Worm (Caenorhabditis elegans): ENCODE data around the gene unc-3.

DNA sequence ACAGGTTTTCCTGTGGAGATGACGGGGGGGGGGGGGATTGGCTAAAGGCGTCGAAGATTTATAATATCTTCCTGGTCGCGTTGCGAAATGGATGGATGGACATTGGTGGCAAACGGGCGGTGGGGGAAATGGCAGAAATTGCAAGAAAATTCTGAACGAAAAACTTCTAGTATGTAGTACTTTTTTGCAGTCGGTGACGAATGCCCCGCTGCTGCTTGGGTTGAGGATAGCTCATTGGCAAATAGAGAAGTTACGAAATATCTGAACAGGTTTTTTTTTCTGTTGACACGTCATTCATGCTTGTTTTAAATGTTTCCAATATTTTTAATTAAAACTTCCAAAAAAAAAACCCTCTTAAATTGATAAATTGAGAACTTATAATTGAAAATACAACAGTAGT lies 46.2 kb downstream of the unc-3 start:
- TF ChIP-seq egl-44 (GFP tag; IDR thresholded peaks at IDR 0.05) = no peak
- TF ChIP-seq F57A8.1 (GFP tag; optimal IDR thresholded peaks at IDR 0.05) = no peak
- no peak for TF ChIP-seq lin-26 (GFP tag; IDR thresholded peaks at IDR 0.05)
